Fruit fly (Drosophila melanogaster) whole organism, adult: Measurements from ENCODE around the gene cl.

ENCODE experiments used
- CG12768 ChIP-seq: fragments of 200-800 bp; sonication (Bioruptor generic); optimal IDR thresholded peaks from 2 replicates; lab custom pipeline; 2017; ENCODE audit warnings: missing biosample characterization, missing genetic modification characterization, mild to moderate bottlenecking, moderate library complexity, missing genetic modification reagents
- CG7045 ChIP-seq: fragments of 200-800 bp; sonication (Bioruptor generic); optimal IDR thresholded peaks from 2 replicates; lab custom pipeline; 2017; ENCODE audit warnings: missing biosample characterization, mild to moderate bottlenecking, missing genetic modification characterization
- Crg-1 ChIP-seq: fragments of 200-800 bp; sonication (Bioruptor generic); optimal IDR thresholded peaks from 2 replicates; lab custom pipeline; 2016; ENCODE audit warnings: missing biosample characterization, missing genetic modification characterization
- Hr96 ChIP-seq: fragments of 200-800 bp; sonication (Bioruptor generic); optimal IDR thresholded peaks from 2 replicates; lab custom pipeline; 2016; ENCODE audit warnings: missing biosample characterization, missing genetic modification characterization
- kay ChIP-seq: fragments of 200-800 bp; sonication (Bioruptor generic); peaks from one replicate; lab custom pipeline; 2016; ENCODE audit warnings: missing biosample characterization, missing genetic modification characterization, borderline replicate concordance

DNA sequence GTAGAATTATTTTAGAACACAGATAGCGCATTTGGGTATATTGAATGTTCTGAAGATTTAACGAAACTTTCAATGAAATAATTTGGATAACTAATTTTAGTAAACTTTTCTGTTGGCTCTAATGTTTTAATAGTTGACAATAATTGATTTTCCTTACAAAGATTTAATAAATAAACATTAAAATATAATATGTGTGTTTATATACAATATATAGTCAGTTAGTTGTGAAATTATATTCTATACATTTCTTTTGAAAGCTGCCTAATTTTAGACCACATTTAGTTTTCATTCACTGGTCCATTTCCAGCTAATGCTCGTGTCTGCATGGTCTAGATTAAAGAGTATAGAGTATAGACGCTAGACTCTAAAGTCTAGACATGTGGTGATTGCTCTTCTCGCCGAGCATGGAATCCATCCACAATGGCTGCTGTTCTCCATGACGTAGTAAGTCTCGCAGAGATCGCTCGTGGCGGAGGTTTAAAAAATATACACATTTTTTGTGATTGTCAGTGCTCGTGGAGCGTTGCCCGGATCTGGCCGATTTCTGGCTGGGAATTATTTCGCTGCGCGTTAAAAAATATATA, 39.0 kb downstream of the cl start, which contains the start of gene GluRIIB:
- TF ChIP-seq kay = no peak
- no peak for TF ChIP-seq Hr96 (GFP tag; lab: Kevin White, UChicago)
- no peak for TF ChIP-seq CG7045 (GFP tag; lab: Kevin White, UChicago)
- TF ChIP-seq Crg-1 (GFP tag; lab: Kevin White, UChicago) = no peak
- TF ChIP-seq CG12768 = no peak
